Worm (Caenorhabditis elegans) whole organism, midembryonic: ENCODE data around the gene W02A2.12.

Experiments
- T22C8.4 ChIP-seq: fragments of 200-800 bp; sonication (Bioruptor generic); IDR thresholded peaks from 2 replicates; pipeline ENCODE4 v1.3.6; 2022; ENCODE audit warnings: missing genetic modification characterization, missing compliant biosample characterization
- cog-1 ChIP-seq: sonication (generic microtip); optimal IDR thresholded peaks from 2 replicates; lab custom pipeline; 2016; ENCODE audit warnings: missing genetic modification characterization, missing compliant biosample characterization
- flt-1 ChIP-seq: fragments of 200-800 bp; sonication (Bioruptor generic); IDR thresholded peaks from 2 replicates; pipeline ENCODE4 v1.3.6; 2022; ENCODE audit warnings: missing genetic modification characterization, missing compliant biosample characterization
- klf-2 ChIP-seq: fragments of 200-800 bp; sonication (Bioruptor generic); conservative IDR thresholded peaks from 2 replicates; pipeline ENCODE4 v1.3.6; 2022; ENCODE audit warnings: missing genetic modification reagents, missing genetic modification characterization, missing compliant biosample characterization
- med-1 ChIP-seq: sonication (generic microtip); optimal IDR thresholded peaks from 2 replicates; lab custom pipeline; 2017; ENCODE audit warnings: missing genetic modification characterization, mild to moderate bottlenecking, missing compliant biosample characterization, antibody characterized with exemption, missing genetic modification reagents; ENCODE audit not compliant: insufficient read depth
- ref-1 ChIP-seq: fragments of 200-800 bp; sonication (Bioruptor generic); conservative IDR thresholded peaks from 2 replicates; pipeline ENCODE4 v1.3.6; 2022; ENCODE audit warnings: missing genetic modification reagents, missing genetic modification characterization, missing compliant biosample characterization
- tab-1 ChIP-seq: fragments of 200-800 bp; sonication (Bioruptor generic); IDR thresholded peaks from 2 replicates; pipeline ENCODE4 v1.3.6; 2022; ENCODE audit warnings: missing genetic modification characterization, missing compliant biosample characterization
- ztf-23 ChIP-seq: fragments of 200-800 bp; sonication (Bioruptor generic); IDR thresholded peaks from 2 replicates; pipeline ENCODE4 v1.3.6; 2022; ENCODE audit warnings: missing genetic modification reagents, missing genetic modification characterization, missing compliant biosample characterization
- ztf-29 ChIP-seq: fragments of 200-800 bp; sonication (Bioruptor generic); IDR thresholded peaks from 2 replicates; pipeline ENCODE4 v1.3.6; 2022; ENCODE audit warnings: missing genetic modification reagents, missing genetic modification characterization, missing compliant biosample characterization

Gene W02A2.12

DNA sequence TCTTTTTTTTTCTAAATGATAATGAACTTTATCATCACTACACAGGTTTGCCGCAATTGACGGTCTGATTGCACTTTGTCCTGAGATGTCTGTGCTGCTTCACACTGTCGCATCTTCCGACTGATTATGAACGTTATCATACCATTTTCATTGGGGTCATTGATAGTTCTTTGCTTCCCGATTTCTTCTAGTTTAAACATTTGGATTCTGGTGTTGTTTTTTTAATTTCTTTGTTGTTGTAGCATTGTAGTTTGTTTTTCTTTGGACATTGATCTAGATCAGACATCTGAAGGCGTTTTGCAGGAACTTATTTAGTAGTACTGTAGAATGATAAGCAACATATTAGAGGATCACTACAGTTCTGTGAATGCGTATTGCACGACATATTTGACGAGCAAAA is 29.9 kb downstream of the W02A2.12 start:
- TF ChIP-seq flt-1, result no peak
- no peak for TF ChIP-seq klf-2 (GFP tag; lab: Robert Waterston, UW)
- TF ChIP-seq ztf-29 (GFP tag; lab: Robert Waterston, UW), result no peak
- TF ChIP-seq T22C8.4, result no peak
- TF ChIP-seq ref-1 (GFP tag; lab: Robert Waterston, UW), result no peak
- no peak for TF ChIP-seq med-1 (GFP tag; lab: Kevin White, UChicago)
- no peak for TF ChIP-seq ztf-23

DNA sequence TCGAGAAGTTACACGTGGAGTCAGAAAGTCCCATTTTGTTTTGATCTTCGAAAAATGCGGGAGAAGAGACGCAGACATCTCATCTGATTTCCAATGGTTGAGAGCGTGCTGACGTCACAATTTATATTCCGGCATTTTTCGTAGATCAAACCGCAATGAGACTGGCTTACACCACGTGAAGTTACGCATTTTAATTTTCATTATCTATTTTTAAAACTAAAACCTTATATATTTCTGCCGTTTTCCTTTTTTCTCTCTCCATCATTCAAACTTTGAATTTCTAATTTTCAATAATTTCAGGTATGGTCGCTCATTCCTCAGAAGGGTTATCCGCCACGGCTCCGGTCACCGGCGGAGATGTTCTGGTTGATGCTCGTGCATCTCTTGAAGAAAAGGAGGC is 33.3 kb downstream of the W02A2.12 start, which contains the start of gene fat-1:
Gene fat-1 (plus strand): TSS at position 301 of the 400 bp plus-strand sequence.
- no peak for TF ChIP-seq cog-1
- no peak for TF ChIP-seq ztf-29 (GFP tag; lab: Robert Waterston, UW)
- TF ChIP-seq klf-2 (GFP tag; lab: Robert Waterston, UW), result no peak
- TF ChIP-seq tab-1 (GFP tag; lab: Robert Waterston, UW), result no peak
- no peak for TF ChIP-seq flt-1
- no peak for TF ChIP-seq ztf-23
- no peak for TF ChIP-seq ref-1 (GFP tag; lab: Robert Waterston, UW)
- no peak for TF ChIP-seq med-1 (GFP tag; lab: Kevin White, UChicago)
- TF ChIP-seq T22C8.4, result no peak

DNA sequence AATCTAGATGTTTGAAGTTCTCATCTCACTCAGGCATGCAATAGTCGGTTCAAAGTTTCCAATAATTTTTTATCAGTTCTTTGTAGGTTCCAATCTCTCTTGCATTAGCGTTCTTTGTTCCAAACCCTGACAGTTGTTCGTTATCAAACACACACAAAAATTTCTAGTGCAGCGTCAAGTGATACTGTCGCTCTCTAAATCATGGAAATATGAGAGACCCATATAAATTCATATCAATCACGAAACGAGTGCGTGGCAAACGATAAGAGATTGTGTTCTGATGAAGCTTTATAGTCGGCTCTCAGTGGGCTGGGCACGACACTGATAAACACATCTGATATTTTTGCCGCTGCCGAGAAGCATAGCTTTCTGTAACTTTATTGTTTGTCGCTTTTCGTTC is 34.5 kb downstream of the W02A2.12 start:
- TF ChIP-seq cog-1 (no peak), flt-1 (no peak), T22C8.4 (no peak), med-1 (GFP tag; lab: Kevin White, UChicago) (no peak), klf-2 (GFP tag; lab: Robert Waterston, UW) (no peak), ztf-29 (GFP tag; lab: Robert Waterston, UW) (no peak)

DNA sequence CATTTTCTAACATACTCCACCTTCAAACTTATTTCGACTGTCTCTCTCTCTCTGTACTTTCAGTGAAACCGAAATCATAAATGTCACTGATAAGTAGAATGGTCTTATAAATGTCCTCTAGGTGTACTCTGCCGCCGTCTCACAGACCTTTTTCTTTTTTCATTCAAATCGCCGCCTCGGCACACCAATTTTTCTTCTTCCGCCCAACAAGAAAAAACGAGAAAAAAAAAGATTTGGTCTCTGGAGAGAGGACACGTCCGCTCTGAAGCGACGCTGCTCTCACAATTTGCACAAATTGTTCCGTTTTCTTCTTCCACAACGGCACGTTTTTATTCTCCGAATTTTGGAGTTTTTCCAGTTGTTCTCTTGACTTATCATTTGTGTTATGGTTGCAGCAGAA is 35.5 kb downstream of the W02A2.12 start:
- TF ChIP-seq flt-1, result no peak
- TF ChIP-seq ztf-29 (GFP tag; lab: Robert Waterston, UW), result no peak
- TF ChIP-seq med-1 (GFP tag; lab: Kevin White, UChicago), result no peak
- no peak for TF ChIP-seq T22C8.4
- no peak for TF ChIP-seq ztf-23
- no peak for TF ChIP-seq tab-1 (GFP tag; lab: Robert Waterston, UW)
- TF ChIP-seq klf-2 (GFP tag; lab: Robert Waterston, UW), result no peak
- no peak for TF ChIP-seq cog-1
- no peak for TF ChIP-seq ref-1 (GFP tag; lab: Robert Waterston, UW)

DNA sequence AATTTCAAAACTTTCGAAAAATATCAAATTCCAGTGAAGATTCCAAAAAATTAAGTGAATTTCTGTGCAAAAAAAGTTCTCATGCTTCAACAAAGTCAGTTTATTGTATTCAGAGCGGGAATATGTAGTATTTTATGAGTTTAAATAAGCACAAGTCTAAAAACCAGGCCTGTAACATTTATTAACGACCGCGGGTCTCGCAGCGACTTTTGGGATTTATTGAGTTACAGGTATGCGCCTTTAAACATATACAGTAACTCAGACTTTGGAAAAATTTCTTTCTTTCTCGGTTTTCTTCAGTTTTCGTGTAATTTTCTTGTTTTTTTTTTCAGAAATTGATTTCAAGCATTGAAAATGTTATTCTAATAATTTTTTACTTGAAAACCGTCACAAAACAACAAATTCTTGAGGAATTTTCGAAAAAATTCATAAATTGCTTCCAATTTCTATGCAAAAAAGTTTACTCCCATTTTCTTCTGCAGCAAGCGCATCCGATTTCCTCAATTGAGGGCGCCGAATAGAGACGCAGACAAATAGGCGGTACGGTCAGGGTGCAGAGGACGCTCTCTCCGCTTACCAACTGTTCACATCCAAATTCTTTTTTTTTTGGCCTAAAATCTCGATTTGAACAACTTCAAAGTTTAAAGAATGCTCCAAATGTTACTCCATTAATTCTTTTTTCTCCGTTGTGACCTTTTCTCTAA is 37.1 kb downstream of the W02A2.12 start:
- TF ChIP-seq flt-1 (no peak), ztf-29 (GFP tag; lab: Robert Waterston, UW) (no peak), ref-1 (GFP tag; lab: Robert Waterston, UW) (no peak), ztf-23 (no peak), T22C8.4 (no peak), med-1 (GFP tag; lab: Kevin White, UChicago) (no peak), klf-2 (GFP tag; lab: Robert Waterston, UW) (no peak), tab-1 (GFP tag; lab: Robert Waterston, UW) (no peak), cog-1 (no peak)

DNA sequence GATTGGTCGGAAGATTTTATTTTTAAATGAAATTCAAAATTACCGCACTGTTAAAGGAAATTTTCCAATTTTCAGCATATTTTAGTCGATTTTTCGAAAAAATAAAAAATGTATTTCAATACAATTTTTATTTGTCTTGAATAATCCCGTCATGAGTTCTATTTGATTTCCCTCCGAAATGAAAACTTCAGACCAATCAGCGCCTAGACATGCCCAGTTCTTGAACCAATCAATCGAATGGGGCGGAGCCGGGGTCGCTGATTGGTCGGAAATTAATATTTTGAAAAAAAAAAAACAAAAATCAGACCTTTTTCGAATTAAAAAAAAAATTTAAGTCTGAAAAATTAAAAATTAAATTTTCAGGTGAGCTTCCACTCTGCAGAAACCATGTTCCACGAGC is 39.0 kb downstream of the W02A2.12 start:
- TF ChIP-seq klf-2 (GFP tag; lab: Robert Waterston, UW) (no peak), tab-1 (GFP tag; lab: Robert Waterston, UW) (no peak), ztf-23 (no peak), ztf-29 (GFP tag; lab: Robert Waterston, UW) (no peak), ref-1 (GFP tag; lab: Robert Waterston, UW) (no peak), T22C8.4 (no peak), med-1 (GFP tag; lab: Kevin White, UChicago) (no peak), cog-1 (no peak), flt-1 (no peak)

DNA sequence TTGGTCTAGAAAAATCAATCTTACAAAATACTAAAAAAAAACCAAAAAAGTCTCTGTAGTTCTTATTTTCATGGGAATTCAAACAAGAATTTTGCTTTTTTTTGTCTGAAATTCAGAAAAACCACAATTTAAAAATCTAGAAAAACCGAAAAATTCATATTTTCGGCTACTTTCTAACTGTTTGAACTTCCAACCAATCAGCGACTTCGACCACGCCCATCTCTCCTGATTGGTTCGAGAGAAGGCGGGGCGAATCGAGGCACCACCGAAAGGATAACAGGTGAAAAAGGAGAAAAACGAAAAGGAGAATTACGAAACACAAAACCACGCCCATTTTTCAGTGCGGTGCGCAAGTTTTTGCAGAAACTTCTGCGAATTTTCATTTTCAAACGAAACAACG is 43.8 kb downstream of the W02A2.12 start:
- TF ChIP-seq T22C8.4, result no peak
- TF ChIP-seq tab-1 (GFP tag; lab: Robert Waterston, UW), result no peak
- TF ChIP-seq ztf-29 (GFP tag; lab: Robert Waterston, UW), result no peak
- no peak for TF ChIP-seq ref-1 (GFP tag; lab: Robert Waterston, UW)
- TF ChIP-seq cog-1, result no peak
- TF ChIP-seq ztf-23, result no peak
- TF ChIP-seq med-1 (GFP tag; lab: Kevin White, UChicago), result no peak
- no peak for TF ChIP-seq klf-2 (GFP tag; lab: Robert Waterston, UW)
- no peak for TF ChIP-seq flt-1

DNA sequence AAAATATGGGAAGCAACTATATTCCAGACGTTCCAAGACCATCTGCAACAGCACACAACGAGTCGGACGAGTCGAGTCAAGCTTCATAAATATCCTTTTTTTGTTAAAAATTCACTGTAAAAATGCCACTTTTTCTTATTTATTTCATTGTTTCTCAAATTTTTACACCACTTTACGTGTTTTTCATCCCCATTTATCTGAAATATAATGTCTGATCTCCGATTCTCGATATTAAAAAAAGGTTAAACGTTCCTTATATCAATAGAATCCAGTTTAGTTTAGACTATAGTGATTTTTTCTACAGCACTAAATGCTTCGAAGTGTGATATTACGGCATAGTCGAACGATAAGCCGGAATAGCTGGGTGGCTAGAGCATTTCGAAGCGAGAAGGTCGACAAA is 45.2 kb downstream of the W02A2.12 start, which contains the start of gene Y67H2A.7:
Gene Y67H2A.7 (plus strand): TSS at position 301 of the 400 bp plus-strand sequence.
- TF ChIP-seq klf-2 (GFP tag; lab: Robert Waterston, UW) (no peak), ref-1 (GFP tag; lab: Robert Waterston, UW) (no peak), med-1 (GFP tag; lab: Kevin White, UChicago) (no peak), T22C8.4 (no peak), ztf-29 (GFP tag; lab: Robert Waterston, UW) (no peak), cog-1 (no peak), ztf-23 (no peak), flt-1 (no peak), tab-1 (GFP tag; lab: Robert Waterston, UW) (no peak)

DNA sequence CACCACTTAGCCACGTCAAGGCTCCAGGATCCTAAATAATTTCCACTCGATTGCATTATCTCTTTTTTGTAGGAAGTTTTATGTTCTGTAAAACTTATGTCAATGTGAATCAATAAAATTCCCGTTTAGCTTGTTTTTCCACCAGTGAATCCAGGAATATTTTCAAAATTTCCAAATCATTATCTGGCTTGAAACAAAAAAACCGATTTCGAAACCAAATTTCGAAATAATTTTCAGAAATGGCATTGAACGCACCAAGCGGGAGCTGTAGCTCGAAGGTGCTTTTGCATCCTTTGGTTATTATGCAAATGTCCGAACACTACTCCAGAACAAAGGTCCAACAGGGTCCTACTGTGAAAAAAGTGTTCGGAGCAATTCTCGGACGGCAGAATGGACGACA is 48.0 kb downstream of the W02A2.12 start, which contains the start of gene csn-6:
Gene csn-6 (plus strand): TSS at position 234 of the 400 bp plus-strand sequence.
- no peak for TF ChIP-seq flt-1

DNA sequence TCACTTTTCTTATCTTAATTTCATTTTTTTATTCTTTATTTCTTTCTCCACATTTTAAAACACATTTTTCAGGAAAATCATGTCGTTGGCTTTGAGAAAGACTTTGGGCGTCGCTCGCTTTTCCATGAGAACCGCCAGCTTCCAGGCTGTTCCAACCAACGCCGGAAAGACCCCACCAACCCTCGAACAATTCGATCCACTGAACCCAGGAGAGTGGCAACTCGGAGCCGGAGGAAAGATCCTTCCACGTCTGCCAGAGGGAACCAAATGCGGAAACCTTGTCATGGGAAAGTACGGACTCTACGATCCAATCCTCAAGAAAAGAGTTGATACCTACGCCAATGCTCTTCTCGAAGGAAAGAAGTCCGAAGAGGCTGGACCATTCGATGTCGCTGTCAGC is 48.5 kb downstream of the W02A2.12 start, which contains the start of gene kdp-1:
Gene kdp-1 (plus strand): TSS at position 80 of the 400 bp plus-strand sequence.
- TF ChIP-seq klf-2 (GFP tag; lab: Robert Waterston, UW) (no peak), ztf-29 (GFP tag; lab: Robert Waterston, UW) (no peak), ztf-23 (no peak)
